Worm (Caenorhabditis elegans) whole organism, mixed stage, embryonic: ENCODE data around the gene ttbk-3.

ENCODE experiments used
- M03D4.4 ChIP-seq: sonication (generic microtip); optimal IDR thresholded peaks from 2 replicates; lab custom pipeline; 2017; ENCODE audit warnings: mild to moderate bottlenecking, missing genetic modification characterization, missing compliant biosample characterization
- bed-3 ChIP-seq: fragments of 200-800 bp; sonication (Bioruptor generic); optimal IDR thresholded peaks from 3 replicates; lab custom pipeline; 2018; ENCODE audit warnings: mild to moderate bottlenecking, missing genetic modification characterization, moderate library complexity, missing compliant biosample characterization
- blmp-1 ChIP-seq: fragments of 150-350 bp; optimal IDR thresholded peaks from 2 replicates; lab custom pipeline; 2014; ENCODE audit warnings: missing biosample characterization, missing genetic modification characterization
- ceh-39 ChIP-seq: fragments of 150-350 bp; optimal IDR thresholded peaks from 2 replicates; lab custom pipeline; 2014; ENCODE audit warnings: missing biosample characterization, missing genetic modification characterization
- ceh-43 ChIP-seq: fragments of 200-800 bp; sonication (Bioruptor generic); optimal IDR thresholded peaks from 2 replicates; lab custom pipeline; 2018; ENCODE audit warnings: mild to moderate bottlenecking, missing genetic modification characterization, moderate library complexity, missing compliant biosample characterization
- ceh-83 ChIP-seq: fragments of 200-800 bp; sonication (Bioruptor generic); optimal IDR thresholded peaks from 2 replicates; lab custom pipeline; 2018; ENCODE audit warnings: mild to moderate bottlenecking, missing genetic modification characterization, missing compliant biosample characterization
- ces-1 ChIP-seq: fragments of 150-350 bp; optimal IDR thresholded peaks from 2 replicates; lab custom pipeline; 2014; ENCODE audit warnings: missing biosample characterization, missing genetic modification reagents, missing genetic modification characterization
- cnd-1 ChIP-seq: fragments of 200-800 bp; sonication (Bioruptor generic); optimal IDR thresholded peaks from 2 replicates; lab custom pipeline; 2018; ENCODE audit warnings: mild to moderate bottlenecking, missing genetic modification characterization, missing compliant biosample characterization
- drap-1 ChIP-seq: fragments of 200-800 bp; sonication (Bioruptor generic); optimal IDR thresholded peaks from 3 replicates; lab custom pipeline; 2018; ENCODE audit warnings: mild to moderate bottlenecking, missing genetic modification characterization, missing compliant biosample characterization
- elt-1 ChIP-seq: sonication (generic microtip); optimal IDR thresholded peaks from 2 replicates; lab custom pipeline; 2017; ENCODE audit warnings: missing genetic modification characterization, mild to moderate bottlenecking, missing compliant biosample characterization, antibody characterized with exemption, moderate library complexity, borderline replicate concordance; ENCODE audit not compliant: insufficient read depth
- elt-3 ChIP-seq: fragments of 150-350 bp; optimal IDR thresholded peaks from 2 replicates; lab custom pipeline; 2014; ENCODE audit warnings: missing biosample characterization, missing genetic modification characterization
- flh-1 ChIP-seq: fragments of 200-800 bp; sonication (Bioruptor generic); optimal IDR thresholded peaks from 2 replicates; lab custom pipeline; 2018; ENCODE audit warnings: mild to moderate bottlenecking, missing genetic modification characterization, moderate library complexity, missing compliant biosample characterization
- lin-13 ChIP-seq: fragments of 150-350 bp; optimal IDR thresholded peaks from 2 replicates; lab custom pipeline; 2014; ENCODE audit warnings: missing biosample characterization, missing genetic modification characterization
- lin-32 ChIP-seq: fragments of 200-800 bp; sonication (Bioruptor generic); optimal IDR thresholded peaks from 2 replicates; lab custom pipeline; 2018; ENCODE audit warnings: mild to moderate bottlenecking, missing genetic modification characterization, missing compliant biosample characterization
- lsy-2 ChIP-seq: fragments of 150-350 bp; optimal IDR thresholded peaks from 2 replicates; lab custom pipeline; 2014; ENCODE audit warnings: missing biosample characterization, missing genetic modification characterization
- mab-5 ChIP-seq: fragments of 150-350 bp; optimal IDR thresholded peaks from 2 replicates; lab custom pipeline; 2014; ENCODE audit warnings: missing biosample characterization, missing genetic modification characterization
- mls-2 ChIP-seq: sonication (generic microtip); optimal IDR thresholded peaks from 2 replicates; lab custom pipeline; 2016; ENCODE audit warnings: mild to moderate bottlenecking, missing genetic modification characterization, moderate library complexity, missing compliant biosample characterization
- nhr-12 ChIP-seq: fragments of 150-350 bp; optimal IDR thresholded peaks from 2 replicates; lab custom pipeline; 2014; ENCODE audit warnings: missing biosample characterization, missing genetic modification characterization
- nhr-237 ChIP-seq: fragments of 150-350 bp; optimal IDR thresholded peaks from 2 replicates; lab custom pipeline; 2014; ENCODE audit warnings: missing biosample characterization, missing genetic modification characterization
- nhr-76 ChIP-seq: sonication (generic microtip); optimal IDR thresholded peaks from 2 replicates; lab custom pipeline; 2017; ENCODE audit warnings: missing biosample characterization, missing genetic modification characterization
- sem-2 ChIP-seq: fragments of 200-800 bp; sonication (Bioruptor generic); optimal IDR thresholded peaks from 2 replicates; lab custom pipeline; 2018; ENCODE audit warnings: mild to moderate bottlenecking, missing genetic modification characterization, missing compliant biosample characterization
- snpc-4 ChIP-seq: fragments of 150-350 bp; optimal IDR thresholded peaks from 2 replicates; lab custom pipeline; 2014; ENCODE audit warnings: missing biosample characterization, missing genetic modification characterization
- sptf-1 ChIP-seq: sonication (generic microtip); optimal IDR thresholded peaks from 2 replicates; lab custom pipeline; 2017; ENCODE audit warnings: mild to moderate bottlenecking, missing genetic modification characterization, moderate library complexity, missing compliant biosample characterization
- tbx-8 ChIP-seq: fragments of 200-800 bp; sonication (Bioruptor generic); optimal IDR thresholded peaks from 2 replicates; lab custom pipeline; 2018; ENCODE audit warnings: mild to moderate bottlenecking, missing genetic modification characterization, moderate library complexity, missing compliant biosample characterization
- unc-120 ChIP-seq: sonication (generic microtip); optimal IDR thresholded peaks from 2 replicates; lab custom pipeline; 2017; ENCODE audit warnings: missing genetic modification characterization, missing compliant biosample characterization; ENCODE audit not compliant: poor library complexity, severe bottlenecking
- unc-39 ChIP-seq: fragments of 150-350 bp; optimal IDR thresholded peaks from 2 replicates; lab custom pipeline; 2014; ENCODE audit warnings: missing biosample characterization, missing genetic modification characterization
- unc-62 ChIP-seq: fragments of 150-350 bp; optimal IDR thresholded peaks from 2 replicates; lab custom pipeline; 2014; ENCODE audit warnings: missing biosample characterization, missing genetic modification reagents, missing genetic modification characterization
- zip-8 ChIP-seq: fragments of 150-350 bp; optimal IDR thresholded peaks from 2 replicates; lab custom pipeline; 2014; ENCODE audit warnings: missing biosample characterization, missing genetic modification characterization
- ztf-11 ChIP-seq: fragments of 150-350 bp; optimal IDR thresholded peaks from 2 replicates; lab custom pipeline; 2014; ENCODE audit warnings: missing biosample characterization, missing genetic modification characterization

The ttbk-3 gene

DNA sequence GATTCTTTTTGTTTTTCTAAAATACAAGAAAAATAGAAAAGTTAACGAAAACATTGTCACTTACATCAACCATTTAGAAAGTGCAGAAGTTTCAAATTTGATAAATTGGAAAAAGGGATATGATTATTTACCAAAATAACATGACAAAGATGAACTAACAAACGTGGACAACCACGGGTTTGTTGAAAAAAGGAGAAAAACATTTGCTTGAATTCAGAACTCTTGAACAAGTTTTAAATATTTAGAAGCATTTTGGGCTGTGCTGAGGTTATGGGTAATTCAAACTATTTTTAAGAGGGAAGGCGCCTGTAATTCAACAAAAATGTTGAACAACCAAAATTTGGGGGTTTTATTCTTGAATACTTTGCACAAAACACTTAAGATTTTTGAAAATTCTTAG lies at the start of gene ttbk-3:
ttbk-3 (minus strand) TSS at position 101 of the 400 bp plus-strand sequence.
- no peak for TF ChIP-seq zip-8 (tag; lab: Kevin White, UChicago)
- no peak for TF ChIP-seq elt-3 (tag; lab: Kevin White, UChicago)
- no peak for TF ChIP-seq ceh-43
- TF ChIP-seq drap-1 (GFP tag; lab: Kevin White, UChicago) = no peak
- TF ChIP-seq nhr-237 = no peak
- no peak for TF ChIP-seq bed-3 (GFP tag; lab: Kevin White, UChicago)
- no peak for TF ChIP-seq ceh-83 (GFP tag; lab: Kevin White, UChicago)
- no peak for TF ChIP-seq unc-62 (GFP tag; lab: Kevin White, UChicago)
- TF ChIP-seq tbx-8 (GFP tag; lab: Kevin White, UChicago) = no peak
- TF ChIP-seq lin-32 = no peak
- no peak for TF ChIP-seq nhr-76 (tag; lab: Kevin White, UChicago)

DNA sequence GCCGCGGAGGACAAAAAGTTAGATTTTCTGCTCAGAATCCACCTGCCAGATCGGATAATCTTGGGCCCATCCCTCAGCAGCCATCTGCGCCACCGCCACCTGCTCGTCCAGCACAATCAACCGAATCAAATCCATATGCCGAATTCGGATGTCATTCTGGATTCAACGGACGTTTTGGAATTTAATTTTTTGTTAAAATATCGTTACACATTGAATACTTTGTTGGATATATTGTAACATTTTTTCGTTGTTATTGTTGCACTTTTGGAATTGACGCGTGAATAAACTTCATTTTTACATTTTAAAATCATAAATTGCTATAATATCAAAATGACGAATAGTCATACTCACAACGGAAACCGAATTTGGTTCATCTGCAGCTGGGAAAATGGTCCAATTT lies 43.8 kb upstream of the ttbk-3 start, which contains the start of gene spe-29:
spe-29 (plus strand) TSS at position 301 of the 400 bp plus-strand sequence.
- TF ChIP-seq unc-120 = no peak
- no peak for TF ChIP-seq snpc-4 (tag; lab: Kevin White, UChicago)
- no peak for TF ChIP-seq ceh-83 (GFP tag; lab: Kevin White, UChicago)
- no peak for TF ChIP-seq ztf-11 (tag; lab: Kevin White, UChicago)
- no peak for TF ChIP-seq zip-8 (tag; lab: Kevin White, UChicago)
- no peak for TF ChIP-seq tbx-8 (GFP tag; lab: Kevin White, UChicago)
- no peak for TF ChIP-seq ces-1 (GFP tag; lab: Kevin White, UChicago)
- TF ChIP-seq unc-39 (tag; lab: Kevin White, UChicago) = no peak
- TF ChIP-seq ceh-39 (tag; lab: Kevin White, UChicago) = no peak
- no peak for TF ChIP-seq nhr-12 (tag; lab: Kevin White, UChicago)
- TF ChIP-seq nhr-237 = no peak
- no peak for TF ChIP-seq flh-1 (GFP tag; lab: Kevin White, UChicago)
- TF ChIP-seq nhr-76 (tag; lab: Kevin White, UChicago) = no peak
- TF ChIP-seq ceh-43 = no peak
- no peak for TF ChIP-seq mls-2 (tag; lab: Kevin White, UChicago)
- no peak for TF ChIP-seq bed-3 (GFP tag; lab: Kevin White, UChicago)
- TF ChIP-seq lin-13 (tag; lab: Kevin White, UChicago) = no peak
- TF ChIP-seq, all 35 proteins: peak for 0

ce11 chrIV:9932055-9932454 lies 42.3 kb upstream of the ttbk-3 start, which contains the start of the genes trmt-10A and F25H8.2:
trmt-10A (minus strand) TSS chrIV:9932213.
F25H8.2 (plus strand) TSS chrIV:9932235.
- TF ChIP-seq blmp-1 (tag; lab: Kevin White, UChicago) (no peak), mab-5 (tag; lab: Kevin White, UChicago) (no peak), sem-2 (GFP tag; lab: Kevin White, UChicago) (no peak), M03D4.4 (no peak), bed-3 (GFP tag; lab: Kevin White, UChicago) (no peak), sptf-1 (tag; lab: Kevin White, UChicago) (no peak), mls-2 (tag; lab: Kevin White, UChicago) (no peak), unc-120 (no peak), tbx-8 (GFP tag; lab: Kevin White, UChicago) (no peak), zip-8 (tag; lab: Kevin White, UChicago) (no peak), nhr-237 (peak; percentile 59), lin-13 (tag; lab: Kevin White, UChicago) (no peak), lsy-2 (tag; lab: Kevin White, UChicago) (peak; percentile 58), nhr-76 (tag; lab: Kevin White, UChicago) (no peak), elt-1 (tag; lab: Kevin White, UChicago) (no peak), elt-3 (tag; lab: Kevin White, UChicago) (no peak), ceh-83 (GFP tag; lab: Kevin White, UChicago) (no peak)
- TF ChIP-seq, all 35 proteins: peak for 2

DNA sequence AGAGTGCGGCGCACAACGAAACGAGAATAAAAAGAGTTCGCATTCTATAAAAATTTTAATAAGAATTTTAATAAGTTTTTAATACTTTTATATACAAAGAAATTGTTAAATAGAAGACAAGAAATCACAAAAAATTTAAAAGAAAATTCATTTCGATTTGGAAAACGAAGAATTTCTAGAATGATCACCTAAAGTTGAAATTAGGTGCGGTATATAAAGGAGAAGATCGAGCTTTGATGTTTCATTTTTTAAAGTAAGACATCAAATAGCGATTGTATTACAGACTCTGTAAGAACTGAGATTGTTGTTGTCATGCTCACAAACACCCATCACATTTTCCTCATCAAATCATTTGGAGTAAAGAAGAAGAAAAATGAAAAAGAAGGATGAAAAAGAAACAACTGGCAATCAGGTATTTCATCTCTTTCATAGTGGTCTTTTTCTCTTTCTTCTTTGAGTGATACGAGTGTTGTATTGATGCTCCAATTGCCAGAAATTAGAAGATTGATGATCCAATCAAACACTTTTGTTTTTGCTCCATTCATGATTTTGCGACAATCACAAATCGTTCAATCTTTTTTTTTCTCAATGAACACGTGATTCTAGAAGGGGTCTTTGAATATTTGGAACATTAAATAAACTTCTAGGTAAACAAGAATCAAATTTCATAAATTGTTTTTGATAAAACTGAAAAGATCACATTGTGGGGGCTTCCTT lies 38.6 kb upstream of the ttbk-3 start, which contains the start of gene dur-1:
dur-1 (minus strand) TSS at position 51 of the 717 bp plus-strand sequence.
- TF ChIP-seq unc-62 (GFP tag; lab: Kevin White, UChicago) (peak; percentile 75), unc-120 (peak; percentile 9), cnd-1 (tag; lab: Kevin White, UChicago) (no peak), unc-39 (tag; lab: Kevin White, UChicago) (no peak)
